Fruit fly (Drosophila melanogaster): ENCODE measurements around the gene BigH1.

Gene BigH1

DNA sequence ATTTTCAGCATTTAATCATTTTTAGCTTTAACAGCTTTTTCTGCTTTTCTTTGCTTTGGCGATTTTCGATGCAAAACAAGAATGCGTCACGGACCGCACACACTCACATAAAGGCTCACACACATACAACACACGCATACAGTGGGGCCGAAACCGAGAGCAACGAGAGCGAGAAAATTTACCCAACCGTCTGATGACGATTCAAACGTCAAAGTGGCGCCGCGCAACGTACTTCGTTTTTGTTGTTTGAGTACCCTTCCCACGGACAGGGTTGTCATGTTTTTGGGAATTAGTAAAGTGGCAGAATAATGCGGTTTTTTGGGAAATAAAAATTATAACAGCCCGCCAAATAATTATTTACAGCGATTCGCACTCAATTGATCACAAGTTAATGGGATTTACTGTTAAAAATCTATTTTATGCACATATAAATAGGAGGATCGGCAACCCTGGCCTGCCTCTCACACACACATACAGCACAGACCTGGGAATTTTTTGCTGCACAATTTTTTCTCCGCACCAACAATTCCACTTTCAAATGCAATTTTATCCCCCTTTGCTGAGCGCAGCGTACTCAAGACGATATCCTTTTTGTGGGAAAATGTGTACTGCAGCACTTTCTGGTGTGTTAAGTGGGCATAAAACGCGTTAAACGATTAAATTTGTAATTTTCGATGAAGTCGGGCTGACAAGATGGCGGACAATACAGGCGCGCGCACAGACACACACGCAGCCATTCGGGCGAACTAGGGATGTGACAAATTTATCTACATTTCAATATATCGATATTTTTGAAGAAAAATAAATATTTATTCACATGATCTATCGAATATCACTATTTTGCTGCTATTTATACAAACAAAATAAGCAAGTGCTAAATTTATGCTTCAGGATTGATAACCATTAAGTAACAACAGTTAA, 8.0 kb upstream of the BigH1 start:
- TF ChIP-seq Hr51 (GFP tag; optimal IDR thresholded peaks at IDR 0.05): peak; percentile 81 to 94
- TF ChIP-seq CrebB (tag; optimal IDR thresholded peaks at IDR 0.05): peak; percentile 90
- peak; percentile 72 for TF ChIP-seq cas (GFP tag; IDR thresholded peaks at IDR 0.05)
- TF ChIP-seq lab (GFP tag; optimal IDR thresholded peaks at IDR 0.05): peak; percentile 97
- TF ChIP-seq CG18011 (GFP tag; optimal IDR thresholded peaks at IDR 0.05): peak; percentile 79
- TF ChIP-seq CG4360 (GFP tag; IDR thresholded peaks at IDR 0.05): peak; percentile 88
- peak; percentile 89 for TF ChIP-seq CG1792 (GFP tag; optimal IDR thresholded peaks at IDR 0.05)
- peak; percentile 95 for TF ChIP-seq Meics (GFP tag; optimal IDR thresholded peaks at IDR 0.05)
- TF ChIP-seq wor (GFP tag; IDR thresholded peaks at IDR 0.05): peak; percentile 82
- TF ChIP-seq Tbp (GFP tag; optimal IDR thresholded peaks at IDR 0.05): no peak
- TF ChIP-seq CG17328 (GFP tag; IDR thresholded peaks at IDR 0.05): peak; percentile 94
- TF ChIP-seq en (GFP tag; optimal IDR thresholded peaks at IDR 0.05): peak; percentile 85
- TF ChIP-seq CG31441 (GFP tag; IDR thresholded peaks at IDR 0.05): peak; percentile 82
- peak; percentile 84 for TF ChIP-seq CG10267 (tag; optimal IDR thresholded peaks at IDR 0.05)
- no peak for TF ChIP-seq hth (optimal IDR thresholded peaks at IDR 0.05)
- peak; percentile 82 for TF ChIP-seq CG10654 (GFP tag; optimal IDR thresholded peaks at IDR 0.05)
- peak in 1 of 2 experiments; percentile 50 for TF ChIP-seq crp (GFP tag; optimal IDR thresholded peaks at IDR 0.05)
- TF ChIP-seq E2f2 (GFP tag; IDR thresholded peaks at IDR 0.05): peak; percentile 75
- TF ChIP-seq dmrt11E (tag; optimal IDR thresholded peaks at IDR 0.05): peak; percentile 94
- TF ChIP-seq sc (optimal IDR thresholded peaks at IDR 0.05): no peak
- peak; percentile 85 for TF ChIP-seq sc (GFP tag; optimal IDR thresholded peaks at IDR 0.05)
- peak; percentile 70 for TF ChIP-seq Poxn (GFP tag; IDR thresholded peaks at IDR 0.05)
- TF ChIP-seq CG14441 (GFP tag; IDR thresholded peaks at IDR 0.05): peak; percentile 94
- TF ChIP-seq vfl (GFP tag; optimal IDR thresholded peaks at IDR 0.05): peak; percentile 92
- TF ChIP-seq vvl (GFP tag; IDR thresholded peaks at IDR 0.05): peak; percentile 96
- peak; percentile 64 for TF ChIP-seq btn (GFP tag; optimal IDR thresholded peaks at IDR 0.05)
- peak; percentile 94 for TF ChIP-seq NfI (GFP tag; optimal IDR thresholded peaks at IDR 0.05)
- TF ChIP-seq ftz-f1 (GFP tag; optimal IDR thresholded peaks at IDR 0.05): peak; percentile 51
- no peak for TF ChIP-seq eve (GFP tag; optimal IDR thresholded peaks at IDR 0.05)
- peak; percentile 93 for TF ChIP-seq CG12219 (GFP tag; optimal IDR thresholded peaks at IDR 0.05)
- peak; percentile 90 for TF ChIP-seq CG15514 (GFP tag; optimal IDR thresholded peaks at IDR 0.05)
- TF ChIP-seq Gsc (GFP tag; IDR thresholded peaks at IDR 0.05): no peak
- peak; percentile 95 for TF ChIP-seq schlank (tag; optimal IDR thresholded peaks at IDR 0.05)
- TF ChIP-seq bowl (GFP tag; IDR thresholded peaks at IDR 0.05): peak; percentile 69
- peak; percentile 95 for TF ChIP-seq CG1603 (tag; optimal IDR thresholded peaks at IDR 0.05)
- peak; percentile 83 for TF ChIP-seq CG12104 (GFP tag; optimal IDR thresholded peaks at IDR 0.05)
- TF ChIP-seq CG17186 (GFP tag; optimal IDR thresholded peaks at IDR 0.05): peak; percentile 80
- TF ChIP-seq CG3407 (GFP tag; optimal IDR thresholded peaks at IDR 0.05): peak; percentile 81
- peak; percentile 66 for TF ChIP-seq dm (GFP tag; optimal IDR thresholded peaks at IDR 0.05)
- peak; percentile 89 for TF ChIP-seq CG16815 (GFP tag; optimal IDR thresholded peaks at IDR 0.05)
- TF ChIP-seq vnd (GFP tag; IDR thresholded peaks at IDR 0.05; ENCODE audit: partially characterized antibody): no peak; the same call in 2 of the 3 replicates
- peak; percentile 88 for TF ChIP-seq CG5953 (GFP tag; IDR thresholded peaks at IDR 0.05)
- TF ChIP-seq zen2 (GFP tag; IDR thresholded peaks at IDR 0.05; ENCODE audit: partially characterized antibody): peak; percentile 47; the same call in 2 of the 3 replicates
- peak; percentile 80 for TF ChIP-seq CG16779 (GFP tag; IDR thresholded peaks at IDR 0.05)
- peak; percentile 85 for TF ChIP-seq slp2 (GFP tag; optimal IDR thresholded peaks at IDR 0.05)
- peak; percentile 92 for TF ChIP-seq D19A (tag; optimal IDR thresholded peaks at IDR 0.05)
- peak; percentile 89 for TF ChIP-seq NC2α (GFP tag; optimal IDR thresholded peaks at IDR 0.05)
- no peak for TF ChIP-seq CG1832 (GFP tag; optimal IDR thresholded peaks at IDR 0.05)
- TF ChIP-seq Nf-YB (GFP tag; optimal IDR thresholded peaks at IDR 0.05): peak; percentile 13

Data from whole organism, embryonic.